Fruit fly (Drosophila melanogaster): ENCODE data around the gene CG6686.

DNA sequence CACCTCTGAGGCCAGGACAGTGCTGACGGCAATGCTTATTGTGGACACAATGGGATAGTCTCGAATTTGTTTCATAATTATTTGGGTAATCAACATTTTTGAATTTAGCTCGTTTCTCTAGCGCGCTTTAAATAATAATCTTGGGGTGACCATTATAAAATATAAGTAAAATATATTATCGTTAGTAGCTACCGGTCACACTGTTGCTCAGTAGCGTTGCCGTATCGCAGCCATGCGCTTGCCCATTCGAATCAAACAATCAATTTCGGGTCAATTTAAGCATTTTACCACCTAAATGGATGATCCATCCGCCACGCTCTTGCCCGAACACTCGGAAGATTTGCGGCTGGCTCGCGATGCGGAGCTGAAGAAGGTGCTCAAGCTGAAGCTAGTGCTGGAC lies 1.9 kb upstream of the CG6686 start, which contains the start of the genes zuc and dgt2:
- no peak for TF ChIP-seq psq (optimal IDR thresholded peaks at IDR 0.05)
- TF ChIP-seq CG8478 (optimal IDR thresholded peaks at IDR 0.05), result no peak
